Fruit fly (Drosophila melanogaster) whole organism, larva: ENCODE data around the gene CG3793.

ENCODE experiments used
- noc ChIP-seq: fragments of 200-800 bp; sonication (Bioruptor generic); optimal IDR thresholded peaks from 3 replicates; lab custom pipeline; 2019; ENCODE audit warnings: missing biosample characterization, mild to moderate bottlenecking, missing genetic modification characterization, moderate library complexity

Gene CG3793

dm6 chr2L:15752096-15752495, 11.9 kb upstream of the CG3793 start, which contains the start of gene Mtr4:
Gene Mtr4, plus strand, starts transcription at chr2L:15752263.
- TF ChIP-seq noc (tag; lab: Kevin White, UChicago) = no peak

DNA sequence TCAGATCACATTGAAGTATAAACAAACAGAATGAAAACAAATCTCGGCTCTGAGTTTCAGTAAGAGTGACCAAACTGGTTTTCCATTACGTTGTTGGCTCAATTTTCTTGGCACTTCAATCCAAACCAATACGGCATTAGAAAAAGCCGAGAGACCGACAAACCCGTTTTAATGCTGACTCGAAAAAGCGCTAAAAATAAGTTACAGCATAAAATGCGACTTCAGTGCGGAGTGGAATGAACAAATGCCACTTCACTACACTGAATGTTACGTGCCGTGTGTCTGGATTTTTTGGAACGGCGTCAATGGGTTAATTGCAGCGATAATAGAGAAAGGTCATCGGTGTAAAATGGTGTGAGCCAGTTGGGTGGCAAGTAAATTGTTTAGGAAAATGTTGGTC, 3.4 kb upstream of the CG3793 start:
- no peak for TF ChIP-seq noc (tag; lab: Kevin White, UChicago)

DNA sequence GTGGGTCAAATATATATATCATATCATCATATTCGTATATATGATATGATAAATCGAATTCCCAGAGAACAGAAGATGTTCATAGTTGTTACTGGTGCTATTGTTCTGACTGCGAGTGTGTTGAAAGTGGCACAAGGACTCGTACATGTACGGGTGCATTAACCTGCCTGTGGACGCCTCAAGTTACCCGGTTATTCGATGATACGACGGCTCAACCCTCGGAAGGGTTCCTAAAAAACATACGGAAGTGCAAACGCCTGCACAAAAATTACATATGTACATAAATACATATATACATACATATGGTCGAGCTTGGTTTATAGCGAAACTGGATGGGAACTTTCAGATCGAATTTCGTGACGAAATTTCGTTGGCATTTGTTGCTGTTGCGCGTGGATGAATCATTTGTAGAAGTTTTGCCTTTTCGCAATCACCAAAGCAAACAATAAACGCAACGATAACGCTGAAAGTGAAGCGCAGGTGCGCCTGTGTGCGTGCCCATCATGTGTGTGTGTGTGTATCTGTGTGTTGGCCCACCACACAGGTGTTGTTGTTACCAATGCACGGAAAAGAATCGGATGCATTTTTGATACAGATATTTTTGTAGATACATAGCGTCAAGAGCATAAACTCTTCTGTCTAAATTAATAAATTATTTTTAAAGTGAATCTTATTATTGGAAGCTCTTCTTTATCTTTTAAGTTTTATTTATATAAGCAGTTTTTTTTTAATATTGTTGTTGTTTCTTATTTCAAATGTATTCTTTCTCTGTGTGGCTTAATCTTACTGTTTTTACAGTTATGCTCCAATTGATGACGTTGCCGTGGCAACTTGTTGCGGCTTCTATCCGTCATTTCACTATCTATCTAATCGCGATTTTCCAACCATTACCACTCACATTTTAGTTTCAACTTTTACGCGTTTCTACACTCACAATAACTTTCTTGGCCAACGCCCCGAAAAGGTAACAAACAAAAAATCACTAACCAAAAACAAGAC, 2.3 kb upstream of the CG3793 start:
- peak; percentile 53 for TF ChIP-seq noc (tag; lab: Kevin White, UChicago)

- TF ChIP-seq noc (tag; lab: Kevin White, UChicago) = no peak
These were observed 1.6 kb upstream of the CG3793 start, which contains the start of gene Gli for dm6 chr2L:15762466-15762865. Gene Gli, minus strand, starts transcription at chr2L:15762758.

dm6 chr2L:15763401-15763800, 619 bp upstream of the CG3793 start:
- no peak for TF ChIP-seq noc (tag; lab: Kevin White, UChicago)

DNA sequence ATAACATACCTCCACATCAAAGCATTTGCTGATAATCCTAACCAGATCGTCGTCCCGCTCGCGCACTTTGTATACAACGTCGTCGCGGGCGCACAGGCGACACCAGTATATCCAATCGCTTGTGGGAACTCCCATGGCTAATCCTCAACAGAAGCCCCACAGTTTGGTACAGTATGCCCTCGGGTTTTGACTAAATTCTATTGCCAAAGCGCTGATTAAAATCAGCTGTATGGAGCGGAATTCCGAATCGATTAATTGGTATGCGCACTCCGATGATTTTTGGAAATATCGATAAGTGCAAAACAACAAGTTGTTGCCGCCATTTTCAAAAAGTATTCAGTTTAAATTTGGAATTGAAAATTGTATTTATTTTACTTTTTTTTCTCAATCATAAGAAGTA, 4.1 kb downstream of the CG3793 start, which contains the start of gene wek:
wek (minus strand) TSS at position 253 of the 400 bp plus-strand sequence.
- TF ChIP-seq noc (tag; lab: Kevin White, UChicago) = no peak

- TF ChIP-seq noc (tag; lab: Kevin White, UChicago) = no peak
These were observed 7.0 kb downstream of the CG3793 start, which contains the start of gene Ku80 for dm6 chr2L:15770978-15771377. Gene Ku80, minus strand, starts transcription at chr2L:15771159.

DNA sequence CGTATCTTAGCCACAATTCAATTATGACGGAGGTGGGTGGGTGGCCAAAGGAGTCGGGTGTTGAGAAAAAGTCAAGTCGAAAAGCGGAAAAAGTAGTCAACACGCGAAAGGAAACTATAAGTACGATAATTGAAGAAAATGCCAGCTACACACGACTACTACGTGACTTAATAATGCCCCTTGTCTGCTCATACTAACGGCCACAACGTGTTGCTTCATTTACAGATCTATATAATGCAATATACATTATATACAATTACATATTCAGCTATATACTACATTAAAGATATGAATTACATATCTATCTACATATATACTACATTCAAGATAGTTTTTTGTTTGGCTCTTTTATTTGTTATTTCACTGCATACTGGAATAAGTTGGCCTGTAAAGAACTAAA, 9.0 kb downstream of the CG3793 start, which contains the start of gene CG31826:
CG31826 (minus strand) TSS at position 101 of the 400 bp plus-strand sequence.
- TF ChIP-seq noc (tag; lab: Kevin White, UChicago) = no peak

DNA sequence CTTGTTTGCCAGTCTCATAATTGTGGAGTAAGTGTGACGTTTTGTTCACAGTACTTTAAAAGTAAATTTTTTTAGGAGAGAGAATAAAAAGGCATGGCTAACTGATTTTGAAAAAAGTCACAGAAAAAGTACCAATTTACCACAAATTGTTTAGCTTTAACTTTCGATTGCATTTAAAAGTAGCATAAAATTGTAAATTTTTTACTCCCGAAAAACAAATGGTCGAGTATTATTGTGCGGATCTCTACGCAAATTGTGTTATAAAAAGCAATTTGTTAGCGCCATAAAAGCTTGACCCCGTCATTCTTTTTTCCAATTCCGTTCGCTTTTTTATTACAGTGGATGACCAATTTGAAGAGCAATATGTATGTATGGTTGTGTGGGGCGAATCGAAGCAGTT, 12.7 kb downstream of the CG3793 start, which contains the start of gene CG43760:
CG43760 (minus strand) TSS at position 101 of the 400 bp plus-strand sequence.
- TF ChIP-seq noc (tag; lab: Kevin White, UChicago) = no peak

dm6 chr2L:15782996-15783395, 19.0 kb downstream of the CG3793 start:
- no peak for TF ChIP-seq noc (tag; lab: Kevin White, UChicago)

- TF ChIP-seq noc (tag; lab: Kevin White, UChicago) = no peak
These were observed 19.8 kb downstream of the CG3793 start, which contains the start of gene t-Grip91 for dm6 chr2L:15783785-15784184. Gene t-Grip91, plus strand, starts transcription at chr2L:15784085.

- TF ChIP-seq noc (tag; lab: Kevin White, UChicago) = no peak
These were observed 32.3 kb downstream of the CG3793 start for dm6 chr2L:15796300-15796699.

- TF ChIP-seq noc (tag; lab: Kevin White, UChicago) = no peak
These were observed 48.0 kb downstream of the CG3793 start, which contains the start of gene CG42876 for dm6 chr2L:15812041-15812440. Gene CG42876, minus strand, starts transcription at chr2L:15812141.
